Fruit fly (Drosophila melanogaster) S2 (cell line): ENCODE data around the gene CG12231.

ENCODE experiments used
- CG8478 ChIP-seq: fragments of >200 bp; optimal IDR thresholded peaks from 2 replicates; lab custom pipeline; 2018
- CTCF ChIP-seq, 2 experiments: fragments of >200 bp; optimal IDR thresholded peaks; 2 replicates each; lab custom pipeline; 2018

dm6 chrX:19510204-19510603 lies 21.3 kb downstream of the CG12231 start:
- TF ChIP-seq CTCF (optimal IDR thresholded peaks at IDR 0.05; lab: Kevin White, UChicago), result no peak
- no peak for TF ChIP-seq CG8478 (lab: Kevin White, UChicago)
